Fruit fly (Drosophila melanogaster): Measurements from ENCODE around the gene CG5888.

Gene CG5888

dm6 chr2L:16352585-16353580 lies 95.4 kb downstream of the CG5888 start, which contains the start of the genes Hyls1, chif and CG4455 (continued):
- TF ChIP-seq Dad (GFP tag; optimal IDR thresholded peaks at IDR 0.05) (no peak), CG14014 (GFP tag; IDR thresholded peaks at IDR 0.05) (no peak; the same call in 1 of the 2 replicates), Gsc (GFP tag; IDR thresholded peaks at IDR 0.05) (no peak), tin (GFP tag; optimal IDR thresholded peaks at IDR 0.05) (peak; percentile 7), CG1602 (GFP tag; optimal IDR thresholded peaks at IDR 0.05) (peak; percentile 30), kay (GFP tag; optimal IDR thresholded peaks at IDR 0.05) (no peak), CG13775 (GFP tag; optimal IDR thresholded peaks at IDR 0.05) (peak; percentile 54), HLHmδ (GFP tag; optimal IDR thresholded peaks at IDR 0.05) (no peak), CG3847 (GFP tag; IDR thresholded peaks at IDR 0.05) (peak; percentile 54), Med (GFP tag) (peak; percentile 67), CG10321 (GFP tag; IDR thresholded peaks at IDR 0.05) (no peak), fd3F (GFP tag; optimal IDR thresholded peaks at IDR 0.05) (no peak), otp (GFP tag; IDR thresholded peaks at IDR 0.05) (no peak), slou (GFP tag; optimal IDR thresholded peaks at IDR 0.05) (peak; percentile 13), ind (GFP tag; optimal IDR thresholded peaks at IDR 0.05) (peak; percentile 56), Usf (GFP tag; optimal IDR thresholded peaks at IDR 0.05) (no peak), Scr (GFP tag; IDR thresholded peaks at IDR 0.05; ENCODE audit: partially characterized antibody) (peak; percentile 96), Fer3 (tag; optimal IDR thresholded peaks at IDR 0.05) (no peak), Bdp1 (GFP tag; optimal IDR thresholded peaks at IDR 0.05) (no peak), Hr51 (GFP tag; optimal IDR thresholded peaks at IDR 0.05) (peak in 1 of 2 experiments; percentile 17), unc-4 (GFP tag; IDR thresholded peaks at IDR 0.05; ENCODE audit: partially characterized antibody) (peak; percentile 89), danr (GFP tag; IDR thresholded peaks at IDR 0.05) (no peak), CG17359 (tag; optimal IDR thresholded peaks at IDR 0.05) (no peak), CG32772 (GFP tag; IDR thresholded peaks at IDR 0.05) (no peak), gcm (GFP tag; optimal IDR thresholded peaks at IDR 0.05) (no peak), gfzf (GFP tag; optimal IDR thresholded peaks at IDR 0.05) (peak; percentile 13), CG13624 (GFP tag; optimal IDR thresholded peaks at IDR 0.05) (peak; percentile 33), bigmax (GFP tag; optimal IDR thresholded peaks at IDR 0.05) (no peak), maf-S (GFP tag; optimal IDR thresholded peaks at IDR 0.05) (no peak), CG34376 (GFP tag; optimal IDR thresholded peaks at IDR 0.05) (no peak), CG33213 (GFP tag; optimal IDR thresholded peaks at IDR 0.05) (no peak), nerfin-2 (GFP tag; IDR thresholded peaks at IDR 0.05; ENCODE audit: partially characterized antibody) (peak; percentile 80), CG16779 (GFP tag; IDR thresholded peaks at IDR 0.05) (no peak), bab2 (GFP tag; optimal IDR thresholded peaks at IDR 0.05) (no peak), Hmx (GFP tag; optimal IDR thresholded peaks at IDR 0.05) (no peak), CG7271 (tag; optimal IDR thresholded peaks at IDR 0.05) (no peak), croc (GFP tag; conservative IDR thresholded peaks at IDR 0.05) (no peak), ato (GFP tag; IDR thresholded peaks at IDR 0.05; ENCODE audit: partially characterized antibody) (peak; percentile 65; the same call in 1 of the 2 replicates), so (GFP tag; IDR thresholded peaks at IDR 0.05) (no peak), sisA (GFP tag; IDR thresholded peaks at IDR 0.05) (no peak), CG11398 (GFP tag; optimal IDR thresholded peaks at IDR 0.05) (no peak), Doc2 (GFP tag; IDR thresholded peaks at IDR 0.05) (no peak), Taf1 (GFP tag; IDR thresholded peaks at IDR 0.05) (no peak), jing (GFP tag; optimal IDR thresholded peaks at IDR 0.05) (no peak), Doc3 (GFP tag; IDR thresholded peaks at IDR 0.05; ENCODE audit: partially characterized antibody) (peak; percentile 87), CG10979 (tag; optimal IDR thresholded peaks at IDR 0.05) (no peak), toy (GFP tag; IDR thresholded peaks at IDR 0.05) (no peak), dimm (GFP tag; IDR thresholded peaks at IDR 0.05) (no peak), CG7745 (tag; optimal IDR thresholded peaks at IDR 0.05) (no peak)
